Worm (Caenorhabditis elegans) whole organism, early embryonic: Measurements from ENCODE around the gene fbxc-52.

Source experiments
- B0310.2 ChIP-seq: sonication (generic microtip); optimal IDR thresholded peaks from 2 replicates; lab custom pipeline; 2016; ENCODE audit warnings: mild to moderate bottlenecking, missing genetic modification characterization, missing compliant biosample characterization
- F13C5.2 ChIP-seq: sonication (generic microtip); optimal IDR thresholded peaks from 2 replicates; lab custom pipeline; 2017; ENCODE audit warnings: mild to moderate bottlenecking, missing genetic modification characterization, inconsistent platforms, missing compliant biosample characterization
- aly-1 ChIP-seq: sonication (generic microtip); optimal IDR thresholded peaks from 2 replicates; lab custom pipeline; 2016; ENCODE audit warnings: missing genetic modification characterization, missing compliant biosample characterization
- ama-1 ChIP-seq: fragments of 150-350 bp; optimal IDR thresholded peaks from 2 replicates; lab custom pipeline; 2014
- ceh-13 ChIP-seq: fragments of 200-800 bp; sonication (Bioruptor generic); optimal IDR thresholded peaks from 2 replicates; lab custom pipeline; 2018; ENCODE audit warnings: mild to moderate bottlenecking, missing genetic modification characterization, missing compliant biosample characterization
- ceh-36 ChIP-seq: sonication (generic microtip); optimal IDR thresholded peaks from 2 replicates; lab custom pipeline; 2016; ENCODE audit warnings: missing genetic modification characterization, inconsistent platforms, missing compliant biosample characterization
- ets-7 ChIP-seq: sonication (generic microtip); optimal IDR thresholded peaks from 2 replicates; lab custom pipeline; 2016; ENCODE audit warnings: missing genotype, missing genetic modification characterization, missing compliant biosample characterization
- flt-1 ChIP-seq: fragments of 200-800 bp; sonication (Bioruptor generic); IDR thresholded peaks from 2 replicates; pipeline ENCODE4 v1.3.6; 2022; ENCODE audit warnings: missing genetic modification characterization, missing compliant biosample characterization
- hmbx-1 ChIP-seq: sonication (generic microtip); optimal IDR thresholded peaks from 2 replicates; lab custom pipeline; 2016; ENCODE audit warnings: mild to moderate bottlenecking, missing genetic modification characterization, missing compliant biosample characterization
- hmg-4 ChIP-seq: fragments of 200-800 bp; sonication (Bioruptor generic); optimal IDR thresholded peaks from 2 replicates; lab custom pipeline; 2018; ENCODE audit warnings: mild to moderate bottlenecking, missing genetic modification characterization, missing compliant biosample characterization
- hnd-1 ChIP-seq: sonication (generic microtip); optimal IDR thresholded peaks from 2 replicates; lab custom pipeline; 2016; ENCODE audit warnings: missing genetic modification characterization, missing compliant biosample characterization
- pes-1 ChIP-seq: fragments of 200-800 bp; sonication (Bioruptor generic); IDR thresholded peaks from 2 replicates; pipeline ENCODE4 v1.3.6; 2022; ENCODE audit warnings: missing genetic modification reagents, missing genetic modification characterization, missing compliant biosample characterization
- scrt-1 ChIP-seq: fragments of 200-800 bp; sonication (Bioruptor generic); IDR thresholded peaks from 2 replicates; pipeline ENCODE4 v1.3.6; 2022; ENCODE audit warnings: missing genetic modification characterization, missing compliant biosample characterization
- sea-1 ChIP-seq: fragments of 200-800 bp; sonication (Bioruptor generic); conservative IDR thresholded peaks from 2 replicates; pipeline ENCODE4 v1.3.6; 2022; ENCODE audit warnings: missing genetic modification characterization, missing compliant biosample characterization
- tbx-11 ChIP-seq: fragments of 200-800 bp; sonication (Bioruptor generic); IDR thresholded peaks from 2 replicates; pipeline ENCODE4 v1.3.6; 2022; ENCODE audit warnings: missing genetic modification characterization, missing compliant biosample characterization
- tbx-37 ChIP-seq: fragments of 200-800 bp; sonication (Bioruptor generic); conservative IDR thresholded peaks from 2 replicates; pipeline ENCODE4 v1.3.6; 2022; ENCODE audit warnings: missing genetic modification reagents, missing genetic modification characterization, missing compliant biosample characterization
- tra-4 ChIP-seq: sonication (generic microtip); optimal IDR thresholded peaks from 2 replicates; lab custom pipeline; 2017; ENCODE audit warnings: missing genetic modification characterization, missing compliant biosample characterization

The fbxc-52 gene

ce11 chrII:3716961-3717360 lies at the start of gene fbxc-52:
Gene fbxc-52 (plus strand): TSS chrII:3717261.
- TF ChIP-seq hmbx-1 (tag; lab: Kevin White, UChicago): no peak

DNA sequence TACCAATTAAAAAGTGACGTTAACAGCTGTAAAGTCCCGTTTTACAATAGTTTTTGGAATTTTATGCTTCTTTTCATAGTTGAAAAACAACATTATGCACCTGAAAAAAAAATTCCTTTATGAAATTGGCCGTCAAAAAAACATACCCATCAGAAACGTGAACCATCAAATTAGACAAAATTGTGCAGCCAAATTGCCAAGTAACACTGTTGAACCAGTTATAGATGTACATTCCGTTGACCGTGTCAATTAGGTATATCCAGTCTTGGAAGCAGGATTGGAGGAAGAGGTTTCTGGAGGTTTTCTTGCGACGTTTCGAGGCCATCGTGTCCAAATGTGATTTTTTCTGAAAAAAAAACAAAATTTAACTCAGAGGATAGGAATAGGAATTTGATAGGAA lies 47.7 kb upstream of the fbxc-52 start, which contains the start of gene srx-97:
Gene srx-97 (minus strand): TSS at position 101 of the 400 bp plus-strand sequence.
- TF ChIP-seq tbx-11 (GFP tag; lab: Robert Waterston, UW) (no peak), flt-1 (GFP tag; lab: Robert Waterston, UW) (no peak), ets-7 (tag; lab: Kevin White, UChicago) (no peak), ceh-13 (GFP tag; lab: Kevin White, UChicago) (no peak)

DNA sequence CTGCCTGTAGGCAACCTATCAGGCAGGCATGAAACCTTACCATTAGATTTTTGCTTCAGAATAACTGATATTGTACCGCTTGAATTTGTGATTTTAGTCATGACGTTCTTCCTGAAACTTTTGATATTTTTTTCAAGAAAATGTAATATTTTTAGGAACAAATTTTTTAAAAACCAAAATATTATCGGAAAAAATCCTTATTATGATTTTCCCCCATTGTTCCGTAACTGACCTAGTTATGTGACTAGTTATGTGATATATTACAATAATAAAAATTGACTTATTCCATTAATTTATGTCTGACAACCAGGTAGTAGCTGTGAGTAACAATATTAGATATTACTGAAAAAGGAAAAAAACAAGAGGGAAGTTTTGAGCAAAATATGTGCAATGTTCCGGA lies 46.1 kb upstream of the fbxc-52 start, which contains the start of gene srx-98:
Gene srx-98 (minus strand): TSS at position 101 of the 400 bp plus-strand sequence.
- TF ChIP-seq ceh-13 (GFP tag; lab: Kevin White, UChicago): no peak
- no peak for TF ChIP-seq flt-1 (GFP tag; lab: Robert Waterston, UW)
- no peak for TF ChIP-seq scrt-1 (GFP tag; lab: Robert Waterston, UW)
- TF ChIP-seq ceh-36: no peak
- no peak for TF ChIP-seq tbx-37 (GFP tag; lab: Robert Waterston, UW)
- TF ChIP-seq pes-1: no peak
- no peak for TF ChIP-seq F13C5.2 (tag; lab: Kevin White, UChicago)
- TF ChIP-seq aly-1 (tag; lab: Kevin White, UChicago): no peak
- no peak for TF ChIP-seq sea-1 (GFP tag; lab: Robert Waterston, UW)
- no peak for TF ChIP-seq tbx-11 (GFP tag; lab: Robert Waterston, UW)

- TF ChIP-seq ets-7 (tag; lab: Kevin White, UChicago) (no peak), hnd-1 (tag; lab: Kevin White, UChicago) (no peak), F13C5.2 (tag; lab: Kevin White, UChicago) (no peak), tbx-37 (GFP tag; lab: Robert Waterston, UW) (no peak), ceh-36 (no peak), flt-1 (GFP tag; lab: Robert Waterston, UW) (no peak), hmg-4 (GFP tag; lab: Kevin White, UChicago) (no peak), ceh-13 (GFP tag; lab: Kevin White, UChicago) (no peak), sea-1 (GFP tag; lab: Robert Waterston, UW) (no peak), pes-1 (no peak), B0310.2 (no peak), hmbx-1 (tag; lab: Kevin White, UChicago) (no peak), tra-4 (tag; lab: Kevin White, UChicago) (no peak), tbx-11 (GFP tag; lab: Robert Waterston, UW) (no peak)
Observed at ce11 chrII:3673493-3673892, 43.6 kb upstream of the fbxc-52 start, which contains the start of gene sea-1. Gene sea-1 (minus strand): TSS chrII:3673593.

DNA sequence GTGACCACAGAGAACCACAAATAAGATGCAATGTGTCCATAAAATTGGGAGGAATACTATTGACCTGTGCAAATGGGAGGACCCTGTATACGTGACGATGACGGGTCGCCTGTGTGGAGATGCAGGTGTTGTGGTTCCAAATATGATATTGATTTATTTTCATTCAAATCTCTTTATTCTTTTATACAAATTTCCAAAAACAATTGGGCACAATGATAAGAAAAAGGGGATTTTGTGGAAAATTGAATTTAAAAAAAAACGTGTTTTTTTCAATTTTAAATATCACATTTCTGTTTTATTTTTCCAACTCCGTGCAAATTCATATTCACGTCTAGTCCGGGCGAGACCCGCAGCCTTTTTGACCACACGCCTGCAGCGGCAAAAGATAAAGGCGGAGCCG lies 41.9 kb upstream of the fbxc-52 start, which contains the start of gene F19B10.2:
Gene F19B10.2 (plus strand): TSS at position 301 of the 400 bp plus-strand sequence.
- TF ChIP-seq ama-1 (lab: Kevin White, UChicago) (no peak), B0310.2 (no peak), sea-1 (GFP tag; lab: Robert Waterston, UW) (no peak), hmg-4 (GFP tag; lab: Kevin White, UChicago) (no peak), flt-1 (GFP tag; lab: Robert Waterston, UW) (no peak), ceh-13 (GFP tag; lab: Kevin White, UChicago) (no peak), aly-1 (tag; lab: Kevin White, UChicago) (no peak), hnd-1 (tag; lab: Kevin White, UChicago) (no peak), pes-1 (no peak), tra-4 (tag; lab: Kevin White, UChicago) (no peak), hmbx-1 (tag; lab: Kevin White, UChicago) (no peak), scrt-1 (GFP tag; lab: Robert Waterston, UW) (no peak), tbx-37 (GFP tag; lab: Robert Waterston, UW) (no peak), F13C5.2 (tag; lab: Kevin White, UChicago) (no peak), tbx-11 (GFP tag; lab: Robert Waterston, UW) (no peak), ceh-36 (no peak), ets-7 (tag; lab: Kevin White, UChicago) (no peak)

DNA sequence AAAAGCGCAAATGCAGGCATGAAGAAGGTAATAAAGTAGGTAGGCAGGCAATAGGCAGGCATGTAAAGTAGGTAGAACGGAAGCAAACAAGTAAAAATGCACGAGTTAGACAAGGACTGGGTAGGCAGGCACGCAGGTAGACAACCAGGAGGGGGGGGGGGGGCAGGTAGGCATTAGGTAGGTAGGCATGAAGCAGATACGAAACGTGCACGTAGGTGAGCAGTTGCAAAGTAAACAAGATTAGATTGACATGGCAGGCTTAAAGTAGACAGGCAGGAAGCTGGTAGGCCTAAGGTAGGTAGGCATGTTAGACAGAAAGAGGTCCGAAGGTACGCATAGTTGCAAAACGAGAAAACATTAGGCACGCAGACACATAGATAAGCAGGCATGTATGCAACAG lies 38.1 kb upstream of the fbxc-52 start:
- TF ChIP-seq B0310.2: no peak
- TF ChIP-seq ets-7 (tag; lab: Kevin White, UChicago): no peak
- no peak for TF ChIP-seq aly-1 (tag; lab: Kevin White, UChicago)
- no peak for TF ChIP-seq sea-1 (GFP tag; lab: Robert Waterston, UW)
- TF ChIP-seq hmg-4 (GFP tag; lab: Kevin White, UChicago): no peak
- TF ChIP-seq ceh-13 (GFP tag; lab: Kevin White, UChicago): no peak
- TF ChIP-seq ceh-36: no peak

- TF ChIP-seq ets-7 (tag; lab: Kevin White, UChicago): no peak
- TF ChIP-seq flt-1 (GFP tag; lab: Robert Waterston, UW): no peak
- no peak for TF ChIP-seq ceh-13 (GFP tag; lab: Kevin White, UChicago)
- no peak for TF ChIP-seq hmg-4 (GFP tag; lab: Kevin White, UChicago)
- TF ChIP-seq tra-4 (tag; lab: Kevin White, UChicago): no peak
- TF ChIP-seq pes-1: no peak
- TF ChIP-seq hmbx-1 (tag; lab: Kevin White, UChicago): no peak
- TF ChIP-seq scrt-1 (GFP tag; lab: Robert Waterston, UW): no peak
- no peak for TF ChIP-seq tbx-37 (GFP tag; lab: Robert Waterston, UW)
- TF ChIP-seq B0310.2: no peak
- TF ChIP-seq sea-1 (GFP tag; lab: Robert Waterston, UW): no peak
- no peak for TF ChIP-seq ama-1 (lab: Kevin White, UChicago)
- TF ChIP-seq tbx-11 (GFP tag; lab: Robert Waterston, UW): no peak
- no peak for TF ChIP-seq F13C5.2 (tag; lab: Kevin White, UChicago)
- TF ChIP-seq aly-1 (tag; lab: Kevin White, UChicago): no peak
- no peak for TF ChIP-seq ceh-36
- no peak for TF ChIP-seq hnd-1 (tag; lab: Kevin White, UChicago)
Observed at ce11 chrII:3680366-3680765, 36.7 kb upstream of the fbxc-52 start.
